Fruit fly (Drosophila melanogaster): ENCODE measurements around the gene CG11892.

DNA sequence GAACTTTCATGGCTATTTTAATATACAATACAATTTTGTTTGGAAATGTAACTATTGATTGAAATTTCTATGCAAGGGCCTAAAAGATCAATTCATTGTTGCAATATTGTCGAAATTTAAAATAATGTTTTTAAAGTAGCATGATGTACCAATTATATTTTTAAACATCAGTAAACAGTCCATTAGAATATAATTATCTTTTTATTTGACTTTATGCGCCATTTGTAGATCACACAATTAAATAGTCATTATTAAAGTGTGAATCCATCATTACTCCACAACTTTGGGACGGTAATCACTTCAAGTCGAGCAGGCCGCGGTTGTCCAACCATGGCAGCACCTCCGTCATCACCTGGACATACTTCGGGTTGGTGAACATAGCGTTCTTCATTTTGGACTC, 29.5 kb downstream of the CG11892 start, which contains the start of gene CG31099:
- TF ChIP-seq CG7101 (tag; optimal IDR thresholded peaks at IDR 0.05) (no peak), ovo (GFP tag; optimal IDR thresholded peaks at IDR 0.05) (no peak), CG11617 (GFP tag; optimal IDR thresholded peaks at IDR 0.05) (no peak), Clk (GFP tag; optimal IDR thresholded peaks at IDR 0.05) (no peak), CG7045 (GFP tag; optimal IDR thresholded peaks at IDR 0.05) (no peak), toe (GFP tag; optimal IDR thresholded peaks at IDR 0.05) (no peak), cic (GFP tag; optimal IDR thresholded peaks at IDR 0.05) (no peak)

All from whole organism, adult.